Fruit fly (Drosophila melanogaster): ENCODE results near the gene Oseg5.

Oseg5 gene

DNA sequence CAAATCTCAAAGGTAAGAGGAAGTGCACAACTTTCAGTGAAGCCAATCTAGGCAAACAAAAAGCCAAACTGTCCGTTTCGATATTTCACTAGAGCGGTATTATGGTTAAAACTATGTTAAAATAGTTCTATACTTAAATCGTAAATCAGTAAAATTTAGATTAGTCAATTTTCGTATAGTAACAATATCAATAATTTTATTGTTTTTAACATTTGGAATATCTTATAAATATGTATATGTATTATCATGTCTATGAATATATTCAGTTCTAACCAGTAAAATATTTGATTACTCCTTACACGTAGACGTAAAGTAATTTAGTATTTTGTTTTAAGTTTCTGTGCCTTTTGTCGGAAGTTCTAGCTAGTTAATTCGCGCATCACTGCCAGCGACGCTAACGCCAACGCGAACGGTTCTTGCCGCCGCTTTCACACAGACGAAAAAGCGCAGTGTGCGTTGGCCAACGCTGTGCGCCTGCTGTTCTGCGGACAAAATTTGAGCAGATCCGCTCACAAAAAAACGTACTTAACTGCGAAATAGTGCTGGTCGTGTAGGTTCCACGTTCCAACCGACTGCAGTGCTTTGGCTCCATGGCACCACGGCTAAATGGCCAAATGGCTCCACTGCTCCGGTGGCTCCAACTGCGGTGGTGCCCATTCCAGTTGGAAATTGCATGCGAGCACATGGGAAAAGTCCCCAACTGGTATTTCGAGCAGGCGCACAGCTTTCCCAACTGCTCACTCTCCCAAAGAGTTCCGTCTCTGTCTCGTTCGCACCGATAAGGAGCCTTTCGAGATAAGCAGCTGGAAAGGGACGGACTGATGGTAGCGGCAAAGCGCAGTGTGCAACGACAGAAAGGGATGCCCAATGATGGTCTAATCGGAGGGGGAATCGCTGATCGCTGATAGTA is 12.2 kb downstream of the Oseg5 start (continued):
- TF ChIP-seq Adf1 (GFP tag; IDR thresholded peaks at IDR 0.05): peak; percentile 61
- peak; percentile 50 for TF ChIP-seq CG11504 (tag; optimal IDR thresholded peaks at IDR 0.05)
- peak; percentile 86 for TF ChIP-seq CG10543 (GFP tag; optimal IDR thresholded peaks at IDR 0.05)
- no peak for TF ChIP-seq Lim3 (GFP tag; IDR thresholded peaks at IDR 0.05)
- TF ChIP-seq CoRest (tag; optimal IDR thresholded peaks at IDR 0.05): peak; percentile 41
- TF ChIP-seq CG15479 (GFP tag; optimal IDR thresholded peaks at IDR 0.05): peak; percentile 57
- no peak for TF ChIP-seq CG6683 (GFP tag; optimal IDR thresholded peaks at IDR 0.05)
- no peak for TF ChIP-seq Gsc (GFP tag; IDR thresholded peaks at IDR 0.05)
- peak; percentile 19 for TF ChIP-seq pfk (GFP tag; optimal IDR thresholded peaks at IDR 0.05)
- TF ChIP-seq chinmo (GFP tag; IDR thresholded peaks at IDR 0.05; ENCODE audit: partially characterized antibody): peak; percentile 98; the same call in 3 of the 4 replicates
- TF ChIP-seq CG6813 (GFP tag; optimal IDR thresholded peaks at IDR 0.05): peak; percentile 29
- peak; percentile 91 for TF ChIP-seq sqz (GFP tag; optimal IDR thresholded peaks at IDR 0.05)
- TF ChIP-seq dmrt11E (tag; optimal IDR thresholded peaks at IDR 0.05): peak; percentile 13
- peak; percentile 94 for TF ChIP-seq CG12769 (tag; optimal IDR thresholded peaks at IDR 0.05)
- no peak for TF ChIP-seq CG2875 (GFP tag; optimal IDR thresholded peaks at IDR 0.05)
- TF ChIP-seq twi (tag; optimal IDR thresholded peaks at IDR 0.05): peak; percentile 40
- TF ChIP-seq Blimp-1 (GFP tag; optimal IDR thresholded peaks at IDR 0.05): no peak
- 0 out of 2 replicates have a peak, but pooled peaks have one; percentile 18 for TF ChIP-seq CG6689 (GFP tag; IDR thresholded peaks at IDR 0.05)
- TF ChIP-seq dmrt99B (tag; optimal IDR thresholded peaks at IDR 0.05): peak; percentile 33
- TF ChIP-seq cg (GFP tag; optimal IDR thresholded peaks at IDR 0.05): peak; percentile 17
- TF ChIP-seq Dad (GFP tag; optimal IDR thresholded peaks at IDR 0.05): peak; percentile 16
- TF ChIP-seq Optix (GFP tag; IDR thresholded peaks at IDR 0.05): peak; percentile 36; the same call in 1 of the 3 replicates
- peak; percentile 52 for TF ChIP-seq fd64A (GFP tag; optimal IDR thresholded peaks at IDR 0.05)
- TF ChIP-seq seq (GFP tag; IDR thresholded peaks at IDR 0.05): no peak
- no peak for TF ChIP-seq gfzf (GFP tag; optimal IDR thresholded peaks at IDR 0.05)
- TF ChIP-seq gce (GFP tag; IDR thresholded peaks at IDR 0.05): peak; percentile 59; the same call in 1 of the 3 replicates
- no peak for TF ChIP-seq jing (GFP tag; optimal IDR thresholded peaks at IDR 0.05)
- TF ChIP-seq eyg (GFP tag; optimal IDR thresholded peaks at IDR 0.05): no peak
- TF ChIP-seq mld (GFP tag; IDR thresholded peaks at IDR 0.05; ENCODE audit: partially characterized antibody): peak; percentile 54; the same call in 2 of the 3 replicates
- TF ChIP-seq ERR (GFP tag; optimal IDR thresholded peaks at IDR 0.05): peak; percentile 52
- peak; percentile 62; the same call in 1 of the 2 replicates for TF ChIP-seq Bgb (GFP tag; IDR thresholded peaks at IDR 0.05; ENCODE audit: partially characterized antibody)
- TF ChIP-seq yki (optimal IDR thresholded peaks at IDR 0.05): no peak
- TF ChIP-seq crp (GFP tag; optimal IDR thresholded peaks at IDR 0.05): no peak
- peak; percentile 15 for TF ChIP-seq grau (tag; optimal IDR thresholded peaks at IDR 0.05)
- 0 out of 2 replicates have a peak, but pooled peaks have one; percentile 12 for TF ChIP-seq CG2129 (GFP tag; IDR thresholded peaks at IDR 0.05; ENCODE audit: partially characterized antibody)
- peak; percentile 88 for TF ChIP-seq pros (GFP tag; optimal IDR thresholded peaks at IDR 0.05)
- peak; percentile 72 for TF ChIP-seq sna (GFP tag; IDR thresholded peaks at IDR 0.05; ENCODE audit: partially characterized antibody)
- TF ChIP-seq luna (GFP tag; optimal IDR thresholded peaks at IDR 0.05): no peak
- TF ChIP-seq CG8478 (optimal IDR thresholded peaks at IDR 0.05): peak; percentile 93
- peak in 1 of 2 experiments; percentile 1 for TF ChIP-seq eve (GFP tag; optimal IDR thresholded peaks at IDR 0.05)
- TF ChIP-seq E2f2 (GFP tag; IDR thresholded peaks at IDR 0.05): no peak
- TF ChIP-seq Max (GFP tag; optimal IDR thresholded peaks at IDR 0.05): peak; percentile 13
- TF ChIP-seq CG34224 (GFP tag; IDR thresholded peaks at IDR 0.05; ENCODE audit: partially characterized antibody): 0 out of 3 replicates have a peak, but pooled peaks have one; percentile 9
- no peak for TF ChIP-seq NC2α (GFP tag; optimal IDR thresholded peaks at IDR 0.05)
- TF ChIP-seq H2.0 (GFP tag; IDR thresholded peaks at IDR 0.05): peak; percentile 33; the same call in 1 of the 2 replicates
- 0 out of 2 replicates have a peak, but pooled peaks have one; percentile 14 for TF ChIP-seq E2f1 (GFP tag; IDR thresholded peaks at IDR 0.05)
- peak; percentile 3 for TF ChIP-seq CG7745 (tag; optimal IDR thresholded peaks at IDR 0.05)

Measured in whole organism, embryonic.